Fruit fly (Drosophila melanogaster): ENCODE measurements around the gene CycH.
A peak's percentile ranks its signal among the peaks of the same experiment; 100 is the strongest.

The CycH gene

DNA sequence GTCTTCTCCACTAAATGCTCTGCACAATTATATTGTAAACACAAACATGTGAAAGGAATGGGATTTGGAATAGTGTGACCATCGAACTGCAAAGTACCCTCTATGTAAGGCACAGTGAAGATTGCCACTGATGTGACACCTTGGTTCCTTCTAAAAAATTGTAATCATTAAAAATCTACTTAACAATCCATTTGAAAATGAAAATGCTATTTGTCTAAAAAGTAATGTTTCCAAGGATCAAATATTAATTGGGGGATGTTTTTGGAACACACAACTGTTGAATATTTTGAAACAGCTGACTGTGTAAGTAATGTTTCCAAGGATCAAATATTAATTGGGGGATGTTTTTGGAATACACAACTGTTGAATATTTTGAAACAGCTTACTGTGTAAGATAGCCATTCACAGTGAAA, 6.4 kb downstream of the CycH start, which contains the start of gene CG32448 (continued):
- peak; percentile 36 for TF ChIP-seq Spps (tag; optimal IDR thresholded peaks at IDR 0.05)
- TF ChIP-seq jing (GFP tag; optimal IDR thresholded peaks at IDR 0.05) = no peak
- peak; percentile 35; the same call in 1 of the 2 replicates for TF ChIP-seq CG31441 (GFP tag; IDR thresholded peaks at IDR 0.05)
- no peak for TF ChIP-seq CG5180 (GFP tag; optimal IDR thresholded peaks at IDR 0.05)
- TF ChIP-seq HLHmδ (GFP tag; optimal IDR thresholded peaks at IDR 0.05) = no peak
- peak; percentile 68 for TF ChIP-seq CG12391 (tag; optimal IDR thresholded peaks at IDR 0.05)
- no peak for TF ChIP-seq Fer2 (tag; optimal IDR thresholded peaks at IDR 0.05)
- TF ChIP-seq lmd (GFP tag; IDR thresholded peaks at IDR 0.05) = peak; percentile 81
- no peak for TF ChIP-seq fd64A (GFP tag; optimal IDR thresholded peaks at IDR 0.05)
- TF ChIP-seq fd3F (GFP tag; optimal IDR thresholded peaks at IDR 0.05) = no peak
- no peak for TF ChIP-seq Asciz (GFP tag; optimal IDR thresholded peaks at IDR 0.05)
- TF ChIP-seq Hmx (GFP tag; optimal IDR thresholded peaks at IDR 0.05) = no peak
- no peak for TF ChIP-seq CG6254 (GFP tag; optimal IDR thresholded peaks at IDR 0.05)
- TF ChIP-seq CG1024 (GFP tag; IDR thresholded peaks at IDR 0.05) = 0 out of 2 replicates have a peak, but pooled peaks have one; percentile 31
- peak; percentile 51 for TF ChIP-seq Bteb2 (GFP tag; optimal IDR thresholded peaks at IDR 0.05)
- peak; percentile 61 for TF ChIP-seq CG31224 (GFP tag; IDR thresholded peaks at IDR 0.05)
- no peak for TF ChIP-seq gro (GFP tag; optimal IDR thresholded peaks at IDR 0.05)
- no peak for TF ChIP-seq Rx (GFP tag; IDR thresholded peaks at IDR 0.05)
- peak; percentile 77 for TF ChIP-seq Xbp1 (GFP tag; optimal IDR thresholded peaks at IDR 0.05)
- peak; percentile 84 for TF ChIP-seq NFAT (GFP tag; IDR thresholded peaks at IDR 0.05)
- peak; percentile 6 for TF ChIP-seq cwo (GFP tag; optimal IDR thresholded peaks at IDR 0.05)
- peak; percentile 58; the same call in 1 of the 3 replicates for TF ChIP-seq otp (GFP tag; IDR thresholded peaks at IDR 0.05)
- peak; percentile 1 for TF ChIP-seq schlank (tag; optimal IDR thresholded peaks at IDR 0.05)
- no peak for TF ChIP-seq unc-4 (GFP tag; IDR thresholded peaks at IDR 0.05; ENCODE audit: partially characterized antibody)
- no peak for TF ChIP-seq Dref (GFP tag; IDR thresholded peaks at IDR 0.05)
- TF ChIP-seq CG17912 (GFP tag; optimal IDR thresholded peaks at IDR 0.05) = no peak
- no peak for TF ChIP-seq br (optimal IDR thresholded peaks at IDR 0.05)
- peak; percentile 72 for TF ChIP-seq Antp (GFP tag; optimal IDR thresholded peaks at IDR 0.05)
- no peak for TF ChIP-seq eyg (GFP tag; optimal IDR thresholded peaks at IDR 0.05)
- TF ChIP-seq sima (GFP tag; optimal IDR thresholded peaks at IDR 0.05) = no peak
- TF ChIP-seq al (GFP tag; IDR thresholded peaks at IDR 0.05) = peak; percentile 53
- TF ChIP-seq CG7786 (GFP tag; optimal IDR thresholded peaks at IDR 0.05) = peak; percentile 66
- no peak for TF ChIP-seq CG14965 (GFP tag; optimal IDR thresholded peaks at IDR 0.05; ENCODE audit: borderline replicate concordance)
- TF ChIP-seq dpn (GFP tag; optimal IDR thresholded peaks at IDR 0.05) = peak; percentile 64 to 65
- TF ChIP-seq CG12299 (tag; optimal IDR thresholded peaks at IDR 0.05) = no peak
- no peak for TF ChIP-seq yki (optimal IDR thresholded peaks at IDR 0.05)
- TF ChIP-seq CG16863 (GFP tag; optimal IDR thresholded peaks at IDR 0.05) = peak; percentile 38
- no peak for TF ChIP-seq mirr (GFP tag; optimal IDR thresholded peaks at IDR 0.05)
- peak; percentile 65 for TF ChIP-seq CG6689 (GFP tag; IDR thresholded peaks at IDR 0.05)
- peak; percentile 90 for TF ChIP-seq slbo (GFP tag; IDR thresholded peaks at IDR 0.05)
- TF ChIP-seq hb (GFP tag; IDR thresholded peaks at IDR 0.05; ENCODE audit: partially characterized antibody) = no peak
- TF ChIP-seq pros (GFP tag; optimal IDR thresholded peaks at IDR 0.05) = no peak
- peak; percentile 54 for TF ChIP-seq pnt (GFP tag; optimal IDR thresholded peaks at IDR 0.05)
- TF ChIP-seq D19B (GFP tag; optimal IDR thresholded peaks at IDR 0.05) = peak; percentile 28
- no peak for TF ChIP-seq cg (GFP tag; optimal IDR thresholded peaks at IDR 0.05)
- peak; percentile 96 for TF ChIP-seq Ets65A (GFP tag)
- TF ChIP-seq lola (GFP tag; optimal IDR thresholded peaks at IDR 0.05) = peak in 1 of 3 experiments; percentile 49
- peak; percentile 28 for TF ChIP-seq CG16815 (GFP tag; optimal IDR thresholded peaks at IDR 0.05)
- peak; percentile 67 for TF ChIP-seq CG12769 (tag; optimal IDR thresholded peaks at IDR 0.05)
- peak; percentile 56 for TF ChIP-seq NfI (GFP tag; optimal IDR thresholded peaks at IDR 0.05)
- TF ChIP-seq chif (GFP tag; optimal IDR thresholded peaks at IDR 0.05) = peak; percentile 26 to 74

Data from whole organism, embryonic.